Fruit fly (Drosophila melanogaster) whole organism, adult: ENCODE results near the gene Cpr11A.

Experiments used
- CG11617 ChIP-seq: fragments of 200-800 bp; sonication (Bioruptor generic); optimal IDR thresholded peaks from 2 replicates; lab custom pipeline; 2017; ENCODE audit warnings: mild to moderate bottlenecking, missing biosample characterization, missing genetic modification reagents, missing genetic modification characterization
- CG12768 ChIP-seq: fragments of 200-800 bp; sonication (Bioruptor generic); optimal IDR thresholded peaks from 2 replicates; lab custom pipeline; 2017; ENCODE audit warnings: missing biosample characterization, missing genetic modification characterization, mild to moderate bottlenecking, moderate library complexity, missing genetic modification reagents
- CG14711 ChIP-seq: fragments of 200-800 bp; sonication (Bioruptor generic); optimal IDR thresholded peaks from 2 replicates; lab custom pipeline; 2018; ENCODE audit warnings: missing biosample characterization, mild to moderate bottlenecking, missing genetic modification characterization, moderate library complexity
- CG1620 ChIP-seq: fragments of 200-800 bp; sonication (Bioruptor generic); optimal IDR thresholded peaks from 2 replicates; lab custom pipeline; 2016; ENCODE audit warnings: missing biosample characterization, missing genetic modification characterization
- CG33017 ChIP-seq: fragments of 200-800 bp; sonication (Bioruptor generic); optimal IDR thresholded peaks from 2 replicates; lab custom pipeline; 2018; ENCODE audit warnings: missing biosample characterization, mild to moderate bottlenecking, missing genetic modification characterization, moderate library complexity
- CG5204 ChIP-seq: fragments of 200-800 bp; sonication (Bioruptor generic); optimal IDR thresholded peaks from 2 replicates; lab custom pipeline; 2016; ENCODE audit warnings: missing biosample characterization, missing genetic modification characterization
- CG7045 ChIP-seq: fragments of 200-800 bp; sonication (Bioruptor generic); optimal IDR thresholded peaks from 2 replicates; lab custom pipeline; 2017; ENCODE audit warnings: missing biosample characterization, mild to moderate bottlenecking, missing genetic modification characterization
- CG7101 ChIP-seq: fragments of 200-800 bp; sonication (Bioruptor generic); optimal IDR thresholded peaks from 2 replicates; lab custom pipeline; 2018; ENCODE audit warnings: missing biosample characterization, mild to moderate bottlenecking, missing genetic modification characterization, moderate library complexity
- Clk ChIP-seq: fragments of 200-800 bp; sonication (Bioruptor generic); optimal IDR thresholded peaks from 2 replicates; lab custom pipeline; 2017; ENCODE audit warnings: missing biosample characterization, missing genetic modification characterization
- Crg-1 ChIP-seq: fragments of 200-800 bp; sonication (Bioruptor generic); optimal IDR thresholded peaks from 2 replicates; lab custom pipeline; 2016; ENCODE audit warnings: missing biosample characterization, missing genetic modification characterization
- Hr96 ChIP-seq: fragments of 200-800 bp; sonication (Bioruptor generic); optimal IDR thresholded peaks from 2 replicates; lab custom pipeline; 2016; ENCODE audit warnings: missing biosample characterization, missing genetic modification characterization
- Mnt ChIP-seq: fragments of 200-800 bp; sonication (Bioruptor generic); optimal IDR thresholded peaks from 2 replicates; lab custom pipeline; 2016; ENCODE audit warnings: missing biosample characterization, mild to moderate bottlenecking, missing genetic modification characterization
- bab1 ChIP-seq: fragments of 200-800 bp; sonication (Bioruptor generic); optimal IDR thresholded peaks from 3 replicates; lab custom pipeline; 2019; ENCODE audit warnings: missing biosample characterization, mild to moderate bottlenecking, missing genetic modification characterization, moderate library complexity
- cic ChIP-seq: fragments of 200-800 bp; sonication (Bioruptor generic); optimal IDR thresholded peaks from 2 replicates; lab custom pipeline; 2017; ENCODE audit warnings: missing biosample characterization, mild to moderate bottlenecking, missing genetic modification characterization, moderate library complexity
- cnc ChIP-seq, 2 experiments: fragments of >200 bp; optimal IDR thresholded peaks; 2 replicates each; lab custom pipeline; 2017
- kay ChIP-seq: fragments of 200-800 bp; sonication (Bioruptor generic); peaks from one replicate; lab custom pipeline; 2016; ENCODE audit warnings: missing biosample characterization, missing genetic modification characterization, borderline replicate concordance
- ovo ChIP-seq: fragments of 200-800 bp; sonication (Bioruptor generic); optimal IDR thresholded peaks from 2 replicates; lab custom pipeline; 2016; ENCODE audit warnings: missing biosample characterization, missing genetic modification characterization
- pad ChIP-seq: fragments of 200-800 bp; sonication (Bioruptor generic); optimal IDR thresholded peaks from 3 replicates; lab custom pipeline; 2017; ENCODE audit warnings: missing biosample characterization, missing genetic modification characterization, mild to moderate bottlenecking, moderate library complexity, missing genetic modification reagents
- tj ChIP-seq: fragments of 200-800 bp; sonication (Bioruptor generic); optimal IDR thresholded peaks from 3 replicates; lab custom pipeline; 2017; ENCODE audit warnings: missing biosample characterization, mild to moderate bottlenecking, missing genetic modification characterization, moderate library complexity
- toe ChIP-seq: fragments of 200-800 bp; sonication (Bioruptor generic); optimal IDR thresholded peaks from 2 replicates; lab custom pipeline; 2016; ENCODE audit warnings: missing biosample characterization, missing genetic modification characterization

Gene Cpr11A

DNA sequence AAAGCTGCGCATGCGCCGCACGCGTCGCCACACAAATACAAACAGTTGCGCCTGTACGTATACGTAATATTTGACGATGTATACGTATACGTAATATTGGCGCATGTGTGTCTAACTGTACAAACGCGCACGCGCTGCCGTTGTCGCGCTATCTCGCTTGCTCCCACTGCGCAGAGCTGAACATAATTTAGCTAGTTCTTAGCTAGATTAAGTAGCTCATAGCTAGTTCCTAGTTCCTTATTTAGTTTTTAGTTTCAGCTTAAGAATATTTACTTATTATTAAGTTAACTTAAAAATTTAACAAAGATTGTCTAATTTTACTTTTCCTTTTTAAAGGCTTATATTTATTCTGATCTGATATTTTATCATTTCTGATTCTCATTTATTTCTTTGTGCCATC, 6.5 kb upstream of the Cpr11A start:
- no peak for TF ChIP-seq Hr96 (GFP tag; lab: Kevin White, UChicago)
- no peak for TF ChIP-seq tj (GFP tag; lab: Kevin White, UChicago)
- no peak for TF ChIP-seq Mnt (GFP tag; lab: Kevin White, UChicago)
- TF ChIP-seq toe (GFP tag; lab: Kevin White, UChicago) = no peak
- no peak for TF ChIP-seq Crg-1 (GFP tag; lab: Kevin White, UChicago)

- TF ChIP-seq Clk (GFP tag; lab: Kevin White, UChicago) (no peak), Crg-1 (GFP tag; lab: Kevin White, UChicago) (no peak)
Observed at dm6 chrX:12487485-12487884, 715 bp downstream of the Cpr11A start.

dm6 chrX:12489991-12490390, 3.2 kb downstream of the Cpr11A start, which contains the start of gene Lsp1alpha:
Lsp1alpha (plus strand) TSS chrX:12490291.
- TF ChIP-seq CG5204 (GFP tag; lab: Kevin White, UChicago) = no peak

- no peak for TF ChIP-seq CG33017 (tag; lab: Kevin White, UChicago)
- no peak for TF ChIP-seq CG7045 (GFP tag; lab: Kevin White, UChicago)
- TF ChIP-seq cnc (optimal IDR thresholded peaks at IDR 0.05; lab: Kevin White, UChicago) = no peak
- TF ChIP-seq CG14711 (tag; lab: Kevin White, UChicago) = peak; percentile 66
Observed at dm6 chrX:12496497-12496896, 9.7 kb downstream of the Cpr11A start, which contains the start of gene Mks1. Mks1 (minus strand) TSS chrX:12496597.

dm6 chrX:12496930-12497329, 10.2 kb downstream of the Cpr11A start, which contains the start of gene mdu:
mdu (plus strand) TSS chrX:12497188.
- TF ChIP-seq Hr96 (GFP tag; lab: Kevin White, UChicago) = no peak
- no peak for TF ChIP-seq Mnt (GFP tag; lab: Kevin White, UChicago)
- TF ChIP-seq Clk (GFP tag; lab: Kevin White, UChicago) = no peak
- no peak for TF ChIP-seq cnc (optimal IDR thresholded peaks at IDR 0.05; lab: Kevin White, UChicago)
- no peak for TF ChIP-seq ovo
- no peak for TF ChIP-seq pad (GFP tag; lab: Kevin White, UChicago)
- TF ChIP-seq cic = no peak
- TF ChIP-seq CG1620 (GFP tag; lab: Kevin White, UChicago) = no peak
- no peak for TF ChIP-seq Crg-1 (GFP tag; lab: Kevin White, UChicago)
- TF ChIP-seq CG33017 (tag; lab: Kevin White, UChicago) = no peak
- no peak for TF ChIP-seq CG11617 (GFP tag; lab: Kevin White, UChicago)
- TF ChIP-seq CG7045 (GFP tag; lab: Kevin White, UChicago) = no peak
- TF ChIP-seq CG12768 (GFP tag; lab: Kevin White, UChicago) = no peak
- no peak for TF ChIP-seq CG7101 (tag; lab: Kevin White, UChicago)
- TF ChIP-seq CG5204 (GFP tag; lab: Kevin White, UChicago) = peak; percentile 28
- no peak for TF ChIP-seq kay
- peak; percentile 19 for TF ChIP-seq tj (GFP tag; lab: Kevin White, UChicago)
- peak; percentile 50 for TF ChIP-seq CG14711 (tag; lab: Kevin White, UChicago)
- TF ChIP-seq bab1 (GFP tag; lab: Kevin White, UChicago) = peak; percentile 40
- no peak for TF ChIP-seq toe (GFP tag; lab: Kevin White, UChicago)

- TF ChIP-seq CG11617 (GFP tag; lab: Kevin White, UChicago) (no peak), pad (GFP tag; lab: Kevin White, UChicago) (no peak), cnc (optimal IDR thresholded peaks at IDR 0.05; lab: Kevin White, UChicago) (no peak), tj (GFP tag; lab: Kevin White, UChicago) (no peak), CG7045 (GFP tag; lab: Kevin White, UChicago) (no peak), Hr96 (GFP tag; lab: Kevin White, UChicago) (no peak), CG14711 (tag; lab: Kevin White, UChicago) (no peak), Mnt (GFP tag; lab: Kevin White, UChicago) (no peak), toe (GFP tag; lab: Kevin White, UChicago) (no peak), cic (no peak), kay (no peak)
Observed at dm6 chrX:12498101-12498500, 11.3 kb downstream of the Cpr11A start.

DNA sequence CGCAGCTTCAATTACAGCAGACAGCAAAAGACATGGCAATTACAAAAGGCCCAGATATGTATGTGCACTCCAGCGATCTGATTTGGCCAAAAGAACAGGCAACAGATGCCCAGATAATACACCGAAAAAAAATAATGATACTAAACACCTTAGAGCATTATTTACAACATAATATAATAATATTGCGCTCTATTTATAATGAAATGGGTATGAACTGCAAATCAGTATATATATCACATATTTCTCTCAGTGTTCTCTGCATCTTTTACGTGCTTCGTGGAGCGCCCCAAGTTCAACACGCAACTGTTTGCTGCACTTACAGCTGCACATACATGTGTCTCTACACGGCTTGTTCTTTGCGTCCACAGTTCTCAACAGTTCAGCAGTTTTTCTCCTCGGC, 20.8 kb downstream of the Cpr11A start:
- TF ChIP-seq cic (no peak), CG12768 (GFP tag; lab: Kevin White, UChicago) (no peak), Mnt (GFP tag; lab: Kevin White, UChicago) (no peak), tj (GFP tag; lab: Kevin White, UChicago) (no peak), CG14711 (tag; lab: Kevin White, UChicago) (no peak), kay (no peak), ovo (no peak), CG5204 (GFP tag; lab: Kevin White, UChicago) (no peak), CG7045 (GFP tag; lab: Kevin White, UChicago) (no peak), CG1620 (GFP tag; lab: Kevin White, UChicago) (no peak)
